Worm (Caenorhabditis elegans) whole organism, L4/young adult: ENCODE data around the gene sup-9.
"Not testable (repeated sequence)": the region's sequence is repeated elsewhere in the genome, so short reads cannot be mapped to it uniquely, and the experiment has no call there.

Source experiments
- W03F9.2 ChIP-seq: fragments of 150-350 bp; optimal IDR thresholded peaks from 2 replicates; lab custom pipeline; 2014; ENCODE audit warnings: missing biosample characterization, missing genetic modification characterization
- him-1 ChIP-seq: sonication (generic microtip); optimal IDR thresholded peaks from 2 replicates; lab custom pipeline; 2016; ENCODE audit warnings: missing genotype, missing genetic modification reagents, missing genetic modification characterization, missing compliant biosample characterization

DNA sequence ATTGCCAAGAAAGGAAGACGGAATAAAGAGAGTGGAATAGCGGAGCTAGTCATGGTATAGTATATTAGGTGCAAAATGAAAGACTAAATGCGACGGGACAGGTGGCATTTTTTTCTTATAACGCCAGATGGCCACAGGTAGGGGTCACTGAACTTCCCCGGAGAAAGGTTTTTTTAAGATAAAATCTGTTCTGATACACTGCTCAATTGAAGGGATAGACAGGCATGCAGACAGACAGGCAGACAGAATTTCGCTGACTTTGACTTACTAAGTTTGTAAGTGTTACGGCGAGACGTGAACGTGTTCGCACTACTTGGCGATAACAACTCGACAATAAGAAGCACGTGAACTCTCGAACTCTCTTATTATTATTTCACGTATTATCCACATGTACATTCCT is 13.3 kb downstream of the sup-9 start, which contains the start of the genes F22E5.20 and F22E5.1:
- not testable (repeated sequence) for TF ChIP-seq W03F9.2, him-1 (tag; lab: Kevin White, UChicago)
